Fruit fly (Drosophila melanogaster) whole organism, embryonic: ENCODE measurements around the gene fit.

Experiments used
- CG11723 ChIP-seq: fragments of 200-800 bp; sonication (Bioruptor generic); optimal IDR thresholded peaks from 2 replicates; lab custom pipeline; 2017; ENCODE audit warnings: missing biosample characterization, mild to moderate bottlenecking, missing genetic modification characterization
- CG12299 ChIP-seq: fragments of 200-800 bp; sonication (Bioruptor generic); optimal IDR thresholded peaks from 2 replicates; lab custom pipeline; 2018; ENCODE audit warnings: missing biosample characterization, mild to moderate bottlenecking, missing genetic modification characterization
- CG31388 ChIP-seq: fragments of 200-800 bp; sonication (Bioruptor generic); optimal IDR thresholded peaks from 2 replicates; lab custom pipeline; 2016; ENCODE audit warnings: missing biosample characterization, missing genetic modification characterization
- CG7357 ChIP-seq: fragments of 200-800 bp; sonication (Bioruptor generic); IDR thresholded peaks from 3 replicates; pipeline ENCODE4 v1.3.6; 2022; ENCODE audit warnings: missing biosample characterization, missing genetic modification characterization
- Dfd ChIP-seq, 2 experiments: fragments of >200 bp; optimal IDR thresholded peaks; 2 replicates each; lab custom pipeline; 2017; ENCODE audit warnings: missing biosample characterization in 2 of 2, missing genetic modification characterization in 2 of 2
- Jarid2 ChIP-seq: fragments of 200-800 bp; sonication (Bioruptor generic); optimal IDR thresholded peaks from 3 replicates; lab custom pipeline; 2017; ENCODE audit warnings: mild to moderate bottlenecking, missing biosample characterization, missing genetic modification reagents, missing genetic modification characterization
- Mes4 ChIP-seq: fragments of 200-800 bp; sonication (Bioruptor generic); optimal IDR thresholded peaks from 2 replicates; lab custom pipeline; 2016; ENCODE audit warnings: missing biosample characterization, missing genetic modification characterization
- ro ChIP-seq: fragments of 200-800 bp; sonication (Bioruptor generic); IDR thresholded peaks from 2 replicates; pipeline ENCODE4 v1.3.6; 2022; ENCODE audit warnings: missing biosample characterization, missing genetic modification characterization

DNA sequence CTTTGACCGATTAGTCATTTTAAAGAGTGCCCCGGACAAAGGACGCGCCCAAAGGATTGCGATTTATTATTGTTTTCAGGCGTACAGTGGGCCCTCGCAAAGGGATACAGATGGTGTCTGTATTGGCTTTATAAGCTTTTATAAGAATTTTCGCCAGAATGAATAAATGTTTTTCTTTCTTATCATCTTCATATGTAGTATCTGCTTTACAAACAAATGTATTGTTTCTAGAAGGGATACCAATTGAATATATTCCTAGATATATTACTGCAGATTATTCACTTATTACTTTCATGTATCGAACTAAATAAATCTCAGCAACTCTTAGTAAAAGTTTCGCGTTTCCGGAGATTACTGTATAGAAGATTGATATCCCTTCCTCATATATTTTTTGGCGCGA, 26.7 kb downstream of the fit start:
- no peak for TF ChIP-seq CG12299 (tag; lab: Kevin White, UChicago)
- no peak for TF ChIP-seq Jarid2 (GFP tag; lab: Kevin White, UChicago)
- TF ChIP-seq CG31388, result no peak
- no peak for TF ChIP-seq Dfd (GFP tag; optimal IDR thresholded peaks at IDR 0.05; lab: Kevin White, UChicago)
- TF ChIP-seq CG11723, result no peak
- TF ChIP-seq Mes4 (GFP tag; lab: Kevin White, UChicago), result no peak
- no peak for TF ChIP-seq ro (GFP tag; lab: Robert Waterston, UW)
- no peak for TF ChIP-seq CG7357
